Worm (Caenorhabditis elegans): ENCODE data around the gene F02C9.1.

- TF ChIP-seq C08G9.2 (tag; optimal IDR thresholded peaks at IDR 0.05) (no peak), sox-2 (GFP tag; IDR thresholded peaks at IDR 0.05) (no peak), che-1 (tag; optimal IDR thresholded peaks at IDR 0.05) (no peak), mec-3 (tag; optimal IDR thresholded peaks at IDR 0.05; ENCODE audit: borderline replicate concordance) (no peak), hlh-8 (tag; optimal IDR thresholded peaks at IDR 0.05) (no peak), elt-2 (tag; optimal IDR thresholded peaks at IDR 0.05) (no peak), ceh-14 (tag; optimal IDR thresholded peaks at IDR 0.05) (no peak), ceh-18 (tag; optimal IDR thresholded peaks at IDR 0.05) (no peak), nfya-1 (tag; optimal IDR thresholded peaks at IDR 0.05) (no peak), ceh-6 (GFP tag; optimal IDR thresholded peaks at IDR 0.05) (no peak)
These were observed 49.7 kb upstream of the F02C9.1 start, which contains the start of gene acs-21 for ce11 chrV:3088768-3089167.
